Fruit fly (Drosophila melanogaster): ENCODE results near the gene CG8813.

CG8813 gene

dm6 chr2L:2903649-2904048 lies 34.2 kb downstream of the CG8813 start:
- TF ChIP-seq Bdp1 (GFP tag; optimal IDR thresholded peaks at IDR 0.05) = no peak
- TF ChIP-seq toy (GFP tag; IDR thresholded peaks at IDR 0.05) = no peak
- TF ChIP-seq CG13894 (tag; optimal IDR thresholded peaks at IDR 0.05) = peak; percentile 57
- no peak for TF ChIP-seq cad (GFP tag; optimal IDR thresholded peaks at IDR 0.05)
- TF ChIP-seq Deaf1 (tag; optimal IDR thresholded peaks at IDR 0.05) = peak; percentile 80
- TF ChIP-seq abd-A (tag; optimal IDR thresholded peaks at IDR 0.05) = peak; percentile 28

DNA sequence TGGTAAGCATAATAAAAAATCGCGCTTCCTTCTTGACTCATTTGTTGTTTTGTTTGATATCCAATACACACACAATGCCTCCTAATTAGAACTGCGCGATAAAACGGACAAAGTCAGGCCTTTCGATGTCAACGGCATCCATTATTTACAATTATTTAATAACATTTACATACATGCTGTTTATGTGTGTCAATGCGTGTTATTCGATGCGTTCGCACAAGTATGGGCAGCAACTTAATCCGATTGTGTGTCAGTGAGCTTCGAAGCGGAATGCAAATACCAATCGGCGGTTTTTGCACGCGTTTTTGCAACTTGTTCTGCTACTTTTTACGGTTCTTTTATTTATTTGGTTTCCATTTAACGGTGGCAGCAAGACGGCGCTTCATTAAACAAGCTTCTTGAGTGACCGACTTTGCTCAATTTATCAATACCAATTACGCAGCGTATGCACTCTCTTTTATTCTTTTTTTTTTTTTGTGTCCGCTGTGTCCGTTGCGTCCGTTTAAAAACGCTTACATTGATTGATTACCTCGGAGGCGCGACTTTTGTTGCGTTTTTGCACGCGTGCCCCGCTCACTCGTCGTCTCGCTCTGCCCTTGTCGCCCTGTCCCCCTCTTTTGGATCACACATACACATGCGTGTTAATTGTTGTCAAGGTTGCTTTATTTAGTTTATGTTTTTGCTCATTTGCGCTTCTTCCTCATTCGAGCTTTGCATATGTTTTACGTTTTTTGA lies 35.0 kb downstream of the CG8813 start:
- TF ChIP-seq CG6813 (GFP tag; optimal IDR thresholded peaks at IDR 0.05) = peak; percentile 11
- TF ChIP-seq Lpt (GFP tag; optimal IDR thresholded peaks at IDR 0.05) = no peak
- no peak for TF ChIP-seq CG9797 (GFP tag; optimal IDR thresholded peaks at IDR 0.05)
- TF ChIP-seq CG13894 (tag; optimal IDR thresholded peaks at IDR 0.05) = no peak
- TF ChIP-seq CG2116 (GFP tag; optimal IDR thresholded peaks at IDR 0.05) = no peak
- peak; percentile 32 for TF ChIP-seq ftz-f1 (GFP tag; optimal IDR thresholded peaks at IDR 0.05)
- no peak for TF ChIP-seq CG14860 (GFP tag; IDR thresholded peaks at IDR 0.05; ENCODE audit: partially characterized antibody)
- no peak for TF ChIP-seq fd3F (GFP tag; optimal IDR thresholded peaks at IDR 0.05)
- no peak for TF ChIP-seq fd102C (GFP tag; optimal IDR thresholded peaks at IDR 0.05)
- no peak for TF ChIP-seq CG10209 (GFP tag; optimal IDR thresholded peaks at IDR 0.05)
- no peak for TF ChIP-seq C15 (GFP tag; IDR thresholded peaks at IDR 0.05)
- TF ChIP-seq oc (tag; optimal IDR thresholded peaks at IDR 0.05) = no peak
- no peak for TF ChIP-seq Six4 (GFP tag; optimal IDR thresholded peaks at IDR 0.05)
- TF ChIP-seq chinmo (GFP tag; IDR thresholded peaks at IDR 0.05; ENCODE audit: partially characterized antibody) = peak; percentile 71; the same call in 2 of the 4 replicates
- no peak for TF ChIP-seq shn (GFP tag; optimal IDR thresholded peaks at IDR 0.05)
- TF ChIP-seq CG2120 (GFP tag; optimal IDR thresholded peaks at IDR 0.05) = no peak
- no peak for TF ChIP-seq tgo (GFP tag; IDR thresholded peaks at IDR 0.05)
- TF ChIP-seq sens (GFP tag) = peak; percentile 73
- TF ChIP-seq kni (GFP tag; optimal IDR thresholded peaks at IDR 0.05) = no peak
- TF ChIP-seq CG31388 (GFP tag; optimal IDR thresholded peaks at IDR 0.05) = no peak
- 0 out of 2 replicates have a peak, but pooled peaks have one; percentile 27 for TF ChIP-seq crol (GFP tag; IDR thresholded peaks at IDR 0.05)
- no peak for TF ChIP-seq CG4328 (GFP tag; optimal IDR thresholded peaks at IDR 0.05)
- TF ChIP-seq CG12299 (tag; optimal IDR thresholded peaks at IDR 0.05) = no peak
- no peak for TF ChIP-seq Fer3 (tag; optimal IDR thresholded peaks at IDR 0.05)
- TF ChIP-seq CG31365 (tag; optimal IDR thresholded peaks at IDR 0.05) = no peak
- TF ChIP-seq CG8281 (tag; optimal IDR thresholded peaks at IDR 0.05) = peak; percentile 16
- no peak for TF ChIP-seq YL-1 (GFP tag; optimal IDR thresholded peaks at IDR 0.05)
- TF ChIP-seq bsh (GFP tag; optimal IDR thresholded peaks at IDR 0.05) = peak in 1 of 2 experiments; percentile 1

dm6 chr2L:2905051-2905446 lies 35.6 kb downstream of the CG8813 start:
- TF ChIP-seq fd3F (GFP tag; optimal IDR thresholded peaks at IDR 0.05) (no peak), CG4404 (GFP tag; IDR thresholded peaks at IDR 0.05) (no peak), CG12071 (GFP tag; optimal IDR thresholded peaks at IDR 0.05) (no peak), ken (GFP tag; IDR thresholded peaks at IDR 0.05) (0 out of 3 replicates have a peak, but pooled peaks have one; percentile 8), slp2 (GFP tag; optimal IDR thresholded peaks at IDR 0.05) (no peak), usp (GFP tag; optimal IDR thresholded peaks at IDR 0.05) (no peak), CG16813 (GFP tag; IDR thresholded peaks at IDR 0.05; ENCODE audit: partially characterized antibody) (no peak), CG2116 (GFP tag; optimal IDR thresholded peaks at IDR 0.05) (peak; percentile 12), hbn (GFP tag; IDR thresholded peaks at IDR 0.05; ENCODE audit: partially characterized antibody) (no peak), CG12744 (GFP tag; optimal IDR thresholded peaks at IDR 0.05) (no peak), h (optimal IDR thresholded peaks at IDR 0.05) (no peak), CG2875 (GFP tag; optimal IDR thresholded peaks at IDR 0.05) (peak; percentile 12), ase (GFP tag; IDR thresholded peaks at IDR 0.05) (peak; percentile 35; the same call in 1 of the 3 replicates), Dll (GFP tag; IDR thresholded peaks at IDR 0.05; ENCODE audit: partially characterized antibody) (no peak), CG6175 (GFP tag; IDR thresholded peaks at IDR 0.05) (no peak), Taf1 (GFP tag; IDR thresholded peaks at IDR 0.05) (no peak), NK7.1 (GFP tag; optimal IDR thresholded peaks at IDR 0.05) (no peak), CG31224 (GFP tag; IDR thresholded peaks at IDR 0.05) (no peak)
